Worm (Caenorhabditis elegans) whole organism, L1 larva: ENCODE data around the gene C01G10.4.

ENCODE experiments used
- ceh-63 ChIP-seq: fragments of 200-800 bp; sonication (Bioruptor generic); optimal IDR thresholded peaks from 2 replicates; lab custom pipeline; 2018; ENCODE audit warnings: mild to moderate bottlenecking, missing genetic modification characterization, missing compliant biosample characterization
- ceh-8 ChIP-seq: fragments of 200-800 bp; sonication (Bioruptor generic); optimal IDR thresholded peaks from 2 replicates; lab custom pipeline; 2018; ENCODE audit warnings: mild to moderate bottlenecking, missing genetic modification characterization, moderate library complexity, missing compliant biosample characterization
- fkh-10 ChIP-seq: sonication (generic microtip); optimal IDR thresholded peaks from 2 replicates; lab custom pipeline; 2017; ENCODE audit warnings: missing biosample characterization, missing genetic modification reagents, missing genetic modification characterization
- fos-1 ChIP-seq: fragments of 150-350 bp; optimal IDR thresholded peaks from 2 replicates; lab custom pipeline; 2014; ENCODE audit warnings: missing biosample characterization, missing genetic modification characterization
- hlh-4 ChIP-seq: sonication (generic microtip); optimal IDR thresholded peaks from 2 replicates; lab custom pipeline; 2016; ENCODE audit warnings: mild to moderate bottlenecking, missing genetic modification characterization, missing compliant biosample characterization
- isw-1 ChIP-seq: fragments of 200-800 bp; sonication (Bioruptor generic); IDR thresholded peaks from 2 replicates; pipeline ENCODE4 v1.3.6; 2022; ENCODE audit warnings: missing genetic modification characterization, missing compliant biosample characterization
- mep-1 ChIP-seq: fragments of 150-350 bp; optimal IDR thresholded peaks from 2 replicates; lab custom pipeline; 2014; ENCODE audit warnings: missing biosample characterization, missing genetic modification characterization
- nhr-47 ChIP-seq: sonication (generic microtip); optimal IDR thresholded peaks from 2 replicates; lab custom pipeline; 2016; ENCODE audit warnings: mild to moderate bottlenecking, missing genetic modification characterization, moderate library complexity, missing compliant biosample characterization
- nhr-90 ChIP-seq: sonication (generic microtip); optimal IDR thresholded peaks from 2 replicates; lab custom pipeline; 2016; ENCODE audit warnings: mild to moderate bottlenecking, missing genetic modification characterization, missing compliant biosample characterization; ENCODE audit not compliant: poor library complexity
- pax-3 ChIP-seq: fragments of 200-800 bp; sonication (Bioruptor generic); optimal IDR thresholded peaks from 2 replicates; lab custom pipeline; 2018; ENCODE audit warnings: mild to moderate bottlenecking, missing genetic modification characterization, moderate library complexity, missing compliant biosample characterization
- skn-1 ChIP-seq: fragments of 150-350 bp; optimal IDR thresholded peaks from 2 replicates; lab custom pipeline; 2014; ENCODE audit warnings: missing biosample characterization, missing genetic modification characterization
- unc-62 ChIP-seq: fragments of 150-350 bp; optimal IDR thresholded peaks from 2 replicates; lab custom pipeline; 2014; ENCODE audit warnings: missing biosample characterization, missing genetic modification reagents, missing genetic modification characterization
- vab-15 ChIP-seq: sonication (generic microtip); optimal IDR thresholded peaks from 2 replicates; lab custom pipeline; 2017; ENCODE audit warnings: missing genotype, mild to moderate bottlenecking, missing genetic modification characterization, missing compliant biosample characterization
- ztf-4 ChIP-seq: fragments of 150-350 bp; optimal IDR thresholded peaks from 2 replicates; lab custom pipeline; 2014; ENCODE audit warnings: missing biosample characterization, missing genetic modification characterization

C01G10.4 gene

DNA sequence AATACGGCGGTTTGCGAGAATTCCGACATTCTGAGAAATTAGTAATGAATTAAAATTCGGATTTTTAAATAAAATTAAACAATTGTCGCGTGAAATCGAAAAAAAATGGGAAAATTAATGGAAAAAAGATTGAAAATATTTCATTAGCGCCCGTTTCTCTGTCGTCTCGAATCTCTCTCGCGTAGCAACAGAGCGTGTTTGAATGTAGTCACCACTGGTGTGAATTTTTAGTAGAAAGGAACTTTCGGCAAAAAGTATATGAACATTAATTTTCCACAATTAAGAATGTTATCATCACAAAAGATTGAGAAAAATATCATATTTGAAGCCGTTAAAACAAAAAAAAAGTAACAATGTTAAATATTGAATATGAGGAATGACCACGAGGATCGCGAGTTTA, 47.2 kb downstream of the C01G10.4 start, which contains the start of gene aipl-1 (continued):
- TF ChIP-seq ceh-8 (GFP tag; lab: Kevin White, UChicago): no peak
- peak; percentile 75 for TF ChIP-seq fos-1
- peak; percentile 84 for TF ChIP-seq mep-1
- TF ChIP-seq isw-1 (GFP tag; lab: Robert Waterston, UW): peak; percentile 66
- TF ChIP-seq fkh-10: peak; percentile 47
- TF ChIP-seq pax-3 (tag; lab: Kevin White, UChicago): peak; percentile 89
- no peak for TF ChIP-seq ceh-63 (GFP tag; lab: Kevin White, UChicago)
- TF ChIP-seq hlh-4 (tag; lab: Kevin White, UChicago): no peak
- peak; percentile 86 for TF ChIP-seq skn-1 (tag; lab: Kevin White, UChicago)
- TF ChIP-seq unc-62 (GFP tag; lab: Kevin White, UChicago): no peak
- peak; percentile 78 for TF ChIP-seq vab-15 (tag; lab: Kevin White, UChicago)
- TF ChIP-seq ztf-4: no peak
- TF ChIP-seq nhr-90: peak; percentile 56
- peak; percentile 79 for TF ChIP-seq nhr-47 (tag; lab: Kevin White, UChicago)
